Worm (Caenorhabditis elegans) whole organism, L4/young adult: ENCODE data around the gene C54E10.10.

Experiments used
- dao-5 ChIP-seq: sonication (generic microtip); optimal IDR thresholded peaks from 2 replicates; lab custom pipeline; 2016; ENCODE audit warnings: missing genotype, missing genetic modification characterization, moderate library complexity, missing compliant biosample characterization
- him-1 ChIP-seq: sonication (generic microtip); optimal IDR thresholded peaks from 2 replicates; lab custom pipeline; 2016; ENCODE audit warnings: missing genotype, missing genetic modification reagents, missing genetic modification characterization, missing compliant biosample characterization

ce11 chrV:18806409-18806808 lies 3.2 kb upstream of the C54E10.10 start, which contains the start of gene sri-10:
- TF ChIP-seq him-1 (tag; lab: Kevin White, UChicago) (no peak), dao-5 (no peak)
